Worm (Caenorhabditis elegans) whole organism, late embryonic: ENCODE measurements around the gene pqn-83.

Experiments used
- ceh-48 ChIP-seq: sonication (generic microtip); optimal IDR thresholded peaks from 2 replicates; lab custom pipeline; 2016; ENCODE audit warnings: missing genetic modification characterization, inconsistent platforms, missing compliant biosample characterization
- che-1 ChIP-seq: sonication (generic microtip); optimal IDR thresholded peaks from 2 replicates; lab custom pipeline; 2016; ENCODE audit warnings: mild to moderate bottlenecking, missing genetic modification characterization, missing compliant biosample characterization
- nhr-11 ChIP-seq: fragments of 150-350 bp; optimal IDR thresholded peaks from 2 replicates; lab custom pipeline; 2014; ENCODE audit warnings: missing biosample characterization, missing genetic modification characterization
- ztf-16 ChIP-seq: sonication (generic microtip); optimal IDR thresholded peaks from 2 replicates; lab custom pipeline; 2017; ENCODE audit warnings: missing genetic modification characterization, missing compliant biosample characterization

DNA sequence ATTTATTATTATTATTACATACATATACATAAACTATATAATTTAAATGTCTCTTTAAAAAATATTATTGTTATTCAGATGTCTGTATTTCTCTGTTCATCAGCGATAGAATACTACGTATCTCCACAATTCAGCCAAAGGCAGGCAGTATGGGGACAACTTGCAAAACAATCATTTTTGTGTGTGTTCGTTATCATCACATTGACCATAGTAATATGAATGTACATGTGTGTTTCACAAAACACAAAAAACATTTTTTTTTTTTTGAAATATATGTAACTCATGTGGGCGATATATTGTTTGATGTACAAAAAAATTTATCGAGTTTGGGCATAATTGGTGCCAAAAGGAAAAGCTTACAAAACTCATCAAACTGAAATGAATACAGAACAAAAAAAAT is 29.8 kb downstream of the pqn-83 start:
- TF ChIP-seq che-1 (tag; lab: Kevin White, UChicago) (no peak), ceh-48 (tag; lab: Kevin White, UChicago) (no peak), ztf-16 (tag; lab: Kevin White, UChicago) (no peak), nhr-11 (tag; lab: Kevin White, UChicago) (no peak)
